Worm (Caenorhabditis elegans) whole organism, L4/young adult: ENCODE data around the gene Y51B9A.9.

Source experiments
- W03F9.2 ChIP-seq: fragments of 150-350 bp; optimal IDR thresholded peaks from 2 replicates; lab custom pipeline; 2014; ENCODE audit warnings: missing biosample characterization, missing genetic modification characterization
- him-1 ChIP-seq: sonication (generic microtip); optimal IDR thresholded peaks from 2 replicates; lab custom pipeline; 2016; ENCODE audit warnings: missing genotype, missing genetic modification reagents, missing genetic modification characterization, missing compliant biosample characterization

DNA sequence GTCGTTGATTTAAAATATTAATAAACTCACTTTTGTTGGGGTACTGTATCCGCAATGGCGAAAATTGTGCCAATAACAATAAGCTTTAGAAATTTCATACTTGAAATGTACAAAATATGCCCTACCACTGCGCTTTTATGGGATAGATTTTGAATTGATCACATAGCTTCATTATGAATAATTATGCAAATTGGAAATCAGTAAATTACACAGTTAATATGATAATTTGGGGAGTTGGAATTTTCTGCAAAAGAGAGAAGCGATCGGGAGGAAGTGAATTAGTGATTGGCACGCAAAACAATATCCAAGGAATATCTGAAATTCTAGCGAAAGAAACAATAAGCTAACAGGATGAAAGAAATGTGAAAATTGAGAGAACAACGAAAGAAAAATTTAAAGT is 28.7 kb upstream of the Y51B9A.9 start, which contains the start of gene M176.10:
- TF ChIP-seq him-1 (tag; lab: Kevin White, UChicago) (no peak), W03F9.2 (tag; lab: Kevin White, UChicago) (no peak)
